Worm (Caenorhabditis elegans) whole organism, early embryonic: Measurements from ENCODE around the gene pho-8.
A peak's percentile ranks its signal among the peaks of the same experiment; 100 is the strongest.

Experiments
- B0310.2 ChIP-seq: sonication (generic microtip); optimal IDR thresholded peaks from 2 replicates; lab custom pipeline; 2016; ENCODE audit warnings: mild to moderate bottlenecking, missing genetic modification characterization, missing compliant biosample characterization
- F13C5.2 ChIP-seq: sonication (generic microtip); optimal IDR thresholded peaks from 2 replicates; lab custom pipeline; 2017; ENCODE audit warnings: mild to moderate bottlenecking, missing genetic modification characterization, inconsistent platforms, missing compliant biosample characterization
- aly-1 ChIP-seq: sonication (generic microtip); optimal IDR thresholded peaks from 2 replicates; lab custom pipeline; 2016; ENCODE audit warnings: missing genetic modification characterization, missing compliant biosample characterization
- ama-1 ChIP-seq: fragments of 150-350 bp; optimal IDR thresholded peaks from 2 replicates; lab custom pipeline; 2014
- ceh-13 ChIP-seq: fragments of 200-800 bp; sonication (Bioruptor generic); optimal IDR thresholded peaks from 2 replicates; lab custom pipeline; 2018; ENCODE audit warnings: mild to moderate bottlenecking, missing genetic modification characterization, missing compliant biosample characterization
- ceh-36 ChIP-seq: sonication (generic microtip); optimal IDR thresholded peaks from 2 replicates; lab custom pipeline; 2016; ENCODE audit warnings: missing genetic modification characterization, inconsistent platforms, missing compliant biosample characterization
- ets-7 ChIP-seq: sonication (generic microtip); optimal IDR thresholded peaks from 2 replicates; lab custom pipeline; 2016; ENCODE audit warnings: missing genotype, missing genetic modification characterization, missing compliant biosample characterization
- flt-1 ChIP-seq: fragments of 200-800 bp; sonication (Bioruptor generic); IDR thresholded peaks from 2 replicates; pipeline ENCODE4 v1.3.6; 2022; ENCODE audit warnings: missing genetic modification characterization, missing compliant biosample characterization
- hmbx-1 ChIP-seq: sonication (generic microtip); optimal IDR thresholded peaks from 2 replicates; lab custom pipeline; 2016; ENCODE audit warnings: mild to moderate bottlenecking, missing genetic modification characterization, missing compliant biosample characterization
- hmg-4 ChIP-seq: fragments of 200-800 bp; sonication (Bioruptor generic); optimal IDR thresholded peaks from 2 replicates; lab custom pipeline; 2018; ENCODE audit warnings: mild to moderate bottlenecking, missing genetic modification characterization, missing compliant biosample characterization
- hnd-1 ChIP-seq: sonication (generic microtip); optimal IDR thresholded peaks from 2 replicates; lab custom pipeline; 2016; ENCODE audit warnings: missing genetic modification characterization, missing compliant biosample characterization
- pes-1 ChIP-seq: fragments of 200-800 bp; sonication (Bioruptor generic); IDR thresholded peaks from 2 replicates; pipeline ENCODE4 v1.3.6; 2022; ENCODE audit warnings: missing genetic modification reagents, missing genetic modification characterization, missing compliant biosample characterization
- scrt-1 ChIP-seq: fragments of 200-800 bp; sonication (Bioruptor generic); IDR thresholded peaks from 2 replicates; pipeline ENCODE4 v1.3.6; 2022; ENCODE audit warnings: missing genetic modification characterization, missing compliant biosample characterization
- sea-1 ChIP-seq: fragments of 200-800 bp; sonication (Bioruptor generic); conservative IDR thresholded peaks from 2 replicates; pipeline ENCODE4 v1.3.6; 2022; ENCODE audit warnings: missing genetic modification characterization, missing compliant biosample characterization
- tbx-11 ChIP-seq: fragments of 200-800 bp; sonication (Bioruptor generic); IDR thresholded peaks from 2 replicates; pipeline ENCODE4 v1.3.6; 2022; ENCODE audit warnings: missing genetic modification characterization, missing compliant biosample characterization
- tbx-37 ChIP-seq: fragments of 200-800 bp; sonication (Bioruptor generic); conservative IDR thresholded peaks from 2 replicates; pipeline ENCODE4 v1.3.6; 2022; ENCODE audit warnings: missing genetic modification reagents, missing genetic modification characterization, missing compliant biosample characterization
- tra-4 ChIP-seq: sonication (generic microtip); optimal IDR thresholded peaks from 2 replicates; lab custom pipeline; 2017; ENCODE audit warnings: missing genetic modification characterization, missing compliant biosample characterization

The pho-8 gene

DNA sequence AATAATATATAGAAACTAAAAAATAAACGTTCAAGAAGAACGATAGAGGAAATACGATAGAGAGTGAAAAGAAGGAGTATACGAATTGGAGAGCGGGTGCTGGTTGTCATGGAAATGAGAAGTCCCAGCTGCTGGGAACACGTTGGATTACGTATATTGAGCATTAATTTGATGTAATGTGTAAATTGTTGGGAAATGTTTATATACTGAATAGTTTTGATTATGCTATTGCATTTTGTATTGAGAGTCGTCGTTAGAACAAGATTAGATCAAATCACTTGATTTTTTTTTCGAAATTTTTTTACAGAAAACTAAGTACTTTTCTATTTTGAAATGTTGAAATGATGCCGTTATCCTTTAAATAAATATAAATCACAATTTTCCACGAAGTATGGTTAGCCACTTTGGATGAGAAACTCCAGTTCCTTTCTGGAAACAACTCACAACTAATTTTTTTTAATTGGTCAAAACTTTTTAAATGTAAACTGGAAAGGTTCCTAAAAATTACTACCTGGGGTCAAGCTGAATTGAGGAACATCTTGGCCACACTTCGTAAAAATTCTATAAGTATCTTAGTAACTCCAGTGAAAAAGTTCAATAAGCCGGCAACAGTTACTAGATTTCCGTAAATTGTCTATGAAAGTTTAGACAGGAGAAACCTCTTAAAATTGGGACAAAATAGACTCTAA lies 10.4 kb downstream of the pho-8 start, which contains the start of gene nphp-4:
Gene nphp-4, minus strand, starts transcription at position 51 of the 689 bp plus-strand sequence.
- TF ChIP-seq F13C5.2 (tag; lab: Kevin White, UChicago) (no peak), aly-1 (tag; lab: Kevin White, UChicago) (no peak), ets-7 (tag; lab: Kevin White, UChicago) (no peak)

DNA sequence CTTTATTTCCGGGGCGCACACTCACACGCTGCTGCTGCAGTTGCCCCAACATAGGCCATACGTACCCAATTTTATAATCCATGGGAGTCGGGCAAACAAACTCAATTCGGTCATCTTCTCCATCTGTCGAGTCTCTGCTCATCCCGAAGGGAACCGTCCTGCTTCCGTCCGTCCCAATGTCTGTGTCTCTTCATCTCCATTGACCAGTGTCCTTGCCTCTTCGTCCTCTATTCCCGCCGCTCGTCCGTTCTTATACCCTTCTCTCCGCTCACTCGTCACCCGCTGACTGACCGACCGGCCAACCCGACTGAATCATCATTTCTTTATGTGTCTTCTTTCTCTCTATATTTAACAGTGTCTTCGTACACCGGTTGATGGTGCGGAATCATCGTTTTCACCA lies 11.4 kb downstream of the pho-8 start:
- no peak for TF ChIP-seq ceh-36 (tag; lab: Kevin White, UChicago)
- no peak for TF ChIP-seq hmbx-1 (tag; lab: Kevin White, UChicago)
- TF ChIP-seq ceh-13 (GFP tag; lab: Kevin White, UChicago) = no peak
- TF ChIP-seq ama-1 (lab: Kevin White, UChicago) = no peak
- TF ChIP-seq scrt-1 (GFP tag; lab: Robert Waterston, UW) = no peak
- TF ChIP-seq sea-1 (GFP tag; lab: Robert Waterston, UW) = no peak
- peak; percentile 74 for TF ChIP-seq aly-1 (tag; lab: Kevin White, UChicago)
- TF ChIP-seq pes-1 (GFP tag; lab: Robert Waterston, UW) = no peak
- TF ChIP-seq F13C5.2 (tag; lab: Kevin White, UChicago) = peak; percentile 27
- TF ChIP-seq tbx-11 (GFP tag; lab: Robert Waterston, UW) = no peak
- TF ChIP-seq hnd-1 = no peak
- TF ChIP-seq tra-4 = no peak
- 0 out of 2 replicates have a peak, but pooled peaks have one; percentile 34 for TF ChIP-seq flt-1
- peak; percentile 84 for TF ChIP-seq hmg-4 (GFP tag; lab: Kevin White, UChicago)
- TF ChIP-seq ets-7 (tag; lab: Kevin White, UChicago) = peak; percentile 47
- TF ChIP-seq B0310.2 (tag; lab: Kevin White, UChicago) = no peak
- TF ChIP-seq tbx-37 (GFP tag; lab: Robert Waterston, UW) = no peak

DNA sequence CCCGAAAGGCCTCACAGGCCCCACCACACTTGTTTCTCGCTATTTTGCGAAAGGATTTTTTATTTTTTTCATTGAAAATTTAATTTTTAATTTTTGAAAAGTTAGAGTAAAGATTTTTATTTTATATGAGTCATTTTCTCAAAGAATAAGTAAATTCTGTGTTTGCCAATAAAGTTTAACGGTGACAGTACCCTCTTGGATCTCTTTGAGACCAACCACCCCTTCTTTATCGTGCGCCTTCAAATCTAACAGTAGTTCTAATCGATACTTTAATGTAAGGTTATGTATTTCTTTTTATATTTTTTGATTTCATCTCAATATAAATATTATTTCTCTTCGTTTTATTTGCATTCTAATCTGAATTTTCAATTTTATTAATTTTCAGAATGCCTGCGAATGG lies 12.1 kb downstream of the pho-8 start, which contains the start of gene hmp-1:
Gene hmp-1, plus strand, starts transcription at position 380 of the 400 bp plus-strand sequence.
- TF ChIP-seq tbx-11 (GFP tag; lab: Robert Waterston, UW) = no peak
- TF ChIP-seq pes-1 (GFP tag; lab: Robert Waterston, UW) = no peak
- no peak for TF ChIP-seq tra-4
- no peak for TF ChIP-seq aly-1 (tag; lab: Kevin White, UChicago)
- TF ChIP-seq tbx-37 (GFP tag; lab: Robert Waterston, UW) = no peak

DNA sequence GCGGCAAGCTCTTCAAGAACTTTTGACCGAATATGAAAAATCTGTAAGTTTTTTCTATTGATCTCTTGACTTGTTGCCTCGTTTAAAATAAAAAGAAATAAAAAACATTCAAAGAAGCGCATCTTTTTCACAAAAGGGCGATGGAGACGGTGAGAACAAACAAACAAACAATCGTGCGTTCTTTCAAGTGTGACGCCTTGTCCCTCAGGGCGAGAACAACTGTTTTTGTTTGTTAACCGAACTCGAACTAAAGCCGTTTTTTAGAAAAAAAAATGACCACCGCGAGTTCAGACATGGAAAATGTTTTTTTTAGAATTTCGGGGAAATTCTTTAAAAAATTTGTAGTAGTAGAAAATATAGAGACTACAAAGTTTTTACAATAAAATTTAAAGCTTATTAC lies 13.6 kb downstream of the pho-8 start:
- TF ChIP-seq tbx-37 (GFP tag; lab: Robert Waterston, UW) (no peak), flt-1 (no peak), ceh-36 (tag; lab: Kevin White, UChicago) (no peak)

DNA sequence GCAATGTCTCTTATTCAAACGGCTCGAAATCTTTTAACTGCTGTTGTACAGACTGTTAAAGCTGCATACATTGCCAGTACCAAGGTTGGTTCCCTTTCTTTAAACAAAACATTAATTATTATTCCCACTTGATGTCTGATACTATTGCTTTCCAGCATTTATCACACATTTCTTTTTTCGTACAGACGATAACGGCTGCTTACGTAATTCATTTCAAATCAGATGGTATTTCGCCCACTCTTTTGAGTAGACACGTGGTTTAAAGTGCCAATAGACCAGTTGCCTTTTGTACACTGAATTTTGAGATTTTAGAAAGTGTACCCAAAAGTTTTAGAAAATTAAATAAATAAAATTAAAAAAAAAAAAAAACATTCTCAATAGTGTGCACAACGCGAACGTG lies 16.0 kb downstream of the pho-8 start:
- TF ChIP-seq tra-4 (no peak), hmg-4 (GFP tag; lab: Kevin White, UChicago) (no peak), ceh-36 (tag; lab: Kevin White, UChicago) (no peak), tbx-11 (GFP tag; lab: Robert Waterston, UW) (no peak), ama-1 (lab: Kevin White, UChicago) (no peak), ceh-13 (GFP tag; lab: Kevin White, UChicago) (no peak), pes-1 (GFP tag; lab: Robert Waterston, UW) (no peak), hnd-1 (no peak), F13C5.2 (tag; lab: Kevin White, UChicago) (no peak), B0310.2 (tag; lab: Kevin White, UChicago) (no peak), ets-7 (tag; lab: Kevin White, UChicago) (no peak), sea-1 (GFP tag; lab: Robert Waterston, UW) (no peak), tbx-37 (GFP tag; lab: Robert Waterston, UW) (no peak)

DNA sequence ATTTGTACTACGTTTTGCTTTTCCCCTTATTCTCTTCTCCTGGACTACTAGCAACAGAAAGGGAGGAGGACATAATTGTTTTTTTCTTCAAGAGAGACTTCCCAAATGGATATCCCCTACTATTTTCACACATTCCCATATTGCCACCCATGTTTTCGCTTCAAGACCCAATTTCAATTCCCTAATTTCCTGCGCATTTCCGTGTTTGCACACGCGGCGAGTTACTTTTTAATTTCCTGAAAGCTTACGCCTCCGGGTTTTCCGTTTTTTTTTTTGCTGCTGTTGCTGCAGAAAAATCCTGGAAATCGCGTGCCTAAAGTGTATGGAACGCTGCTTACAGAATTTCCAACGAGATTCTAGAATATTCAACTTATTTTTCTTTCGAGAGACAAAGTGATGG lies 18.9 kb downstream of the pho-8 start:
- no peak for TF ChIP-seq ceh-13 (GFP tag; lab: Kevin White, UChicago)
- TF ChIP-seq ets-7 (tag; lab: Kevin White, UChicago) = no peak
- TF ChIP-seq aly-1 (tag; lab: Kevin White, UChicago) = no peak
- no peak for TF ChIP-seq F13C5.2 (tag; lab: Kevin White, UChicago)
- no peak for TF ChIP-seq pes-1 (GFP tag; lab: Robert Waterston, UW)
- TF ChIP-seq tbx-37 (GFP tag; lab: Robert Waterston, UW) = no peak
- no peak for TF ChIP-seq tra-4
- TF ChIP-seq B0310.2 (tag; lab: Kevin White, UChicago) = no peak
- TF ChIP-seq scrt-1 (GFP tag; lab: Robert Waterston, UW) = no peak
- TF ChIP-seq ceh-36 (tag; lab: Kevin White, UChicago) = no peak
- no peak for TF ChIP-seq hnd-1
- TF ChIP-seq sea-1 (GFP tag; lab: Robert Waterston, UW) = no peak
- TF ChIP-seq tbx-11 (GFP tag; lab: Robert Waterston, UW) = no peak
- TF ChIP-seq hmbx-1 (tag; lab: Kevin White, UChicago) = no peak
- TF ChIP-seq flt-1 = no peak
- no peak for TF ChIP-seq ama-1 (lab: Kevin White, UChicago)
- TF ChIP-seq hmg-4 (GFP tag; lab: Kevin White, UChicago) = no peak

DNA sequence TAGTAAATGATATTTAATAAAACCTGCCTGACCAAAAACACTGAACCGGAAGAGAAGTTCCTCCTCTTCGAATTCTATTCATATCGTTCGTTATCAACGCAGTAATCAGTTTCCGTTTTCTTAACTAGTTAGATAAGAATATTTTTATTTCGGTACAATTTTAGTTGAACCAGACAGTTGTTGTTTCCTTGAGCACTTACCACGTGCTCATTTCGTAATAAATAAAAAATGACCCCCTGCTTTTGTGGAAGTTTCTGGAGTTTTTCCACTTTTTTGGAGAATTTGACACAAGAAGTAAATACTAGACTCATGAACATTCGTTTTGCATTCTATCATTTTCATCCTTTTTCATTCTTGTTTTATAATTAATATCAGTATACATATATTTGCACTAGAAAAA lies 20.3 kb downstream of the pho-8 start:
- TF ChIP-seq F13C5.2 (tag; lab: Kevin White, UChicago) = no peak
- no peak for TF ChIP-seq ets-7 (tag; lab: Kevin White, UChicago)
- TF ChIP-seq hmbx-1 (tag; lab: Kevin White, UChicago) = no peak
- no peak for TF ChIP-seq hnd-1
- no peak for TF ChIP-seq flt-1
- no peak for TF ChIP-seq aly-1 (tag; lab: Kevin White, UChicago)
- TF ChIP-seq hmg-4 (GFP tag; lab: Kevin White, UChicago) = no peak
- no peak for TF ChIP-seq tbx-37 (GFP tag; lab: Robert Waterston, UW)
- TF ChIP-seq ceh-13 (GFP tag; lab: Kevin White, UChicago) = no peak
- no peak for TF ChIP-seq tra-4
- no peak for TF ChIP-seq B0310.2 (tag; lab: Kevin White, UChicago)
- TF ChIP-seq tbx-11 (GFP tag; lab: Robert Waterston, UW) = no peak
- TF ChIP-seq pes-1 (GFP tag; lab: Robert Waterston, UW) = no peak
- no peak for TF ChIP-seq ceh-36 (tag; lab: Kevin White, UChicago)
